Worm (Caenorhabditis elegans): ENCODE data around the gene ZK185.3.

ce11 chrIV:4511259-4511890 is 18.9 kb downstream of the ZK185.3 start, which contains the start of the genes rfth-1 and ZK180.8:
- TF ChIP-seq pqm-1 (tag; optimal IDR thresholded peaks at IDR 0.05) (no peak), pha-4 (tag; optimal IDR thresholded peaks at IDR 0.05) (no peak)

All from whole organism, late embryonic.